Worm (Caenorhabditis elegans) whole organism, dauer: Measurements from ENCODE around the gene T27F7.12.

Experiments
- unc-62 ChIP-seq: sonication (generic microtip); optimal IDR thresholded peaks from 2 replicates; lab custom pipeline; 2017; ENCODE audit warnings: missing biosample characterization, missing genetic modification reagents, missing genetic modification characterization

T27F7.12 gene

DNA sequence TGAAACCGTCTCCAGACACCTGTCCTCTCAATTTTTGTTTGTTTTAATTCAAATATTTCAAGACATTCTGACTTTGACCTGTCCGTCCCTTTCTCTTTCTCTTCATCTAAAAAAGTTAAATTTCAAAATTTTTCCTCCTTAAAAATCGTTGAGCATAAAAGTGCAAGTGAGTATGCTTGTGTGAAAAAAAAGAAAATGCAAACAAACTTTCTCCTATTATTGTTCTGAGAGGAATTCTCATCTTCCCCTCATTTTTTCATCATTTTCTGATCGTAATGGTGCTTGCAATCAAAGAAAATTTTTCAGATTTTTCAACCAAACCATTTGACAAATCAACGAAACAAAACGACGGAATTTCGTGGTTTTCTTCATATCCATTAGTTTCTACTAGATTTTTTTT is 21.0 kb upstream of the T27F7.12 start, which contains the start of gene shc-2:
Gene shc-2, plus strand, starts transcription at position 301 of the 400 bp plus-strand sequence.
- no peak for TF ChIP-seq unc-62 (GFP tag; lab: Kevin White, UChicago)

DNA sequence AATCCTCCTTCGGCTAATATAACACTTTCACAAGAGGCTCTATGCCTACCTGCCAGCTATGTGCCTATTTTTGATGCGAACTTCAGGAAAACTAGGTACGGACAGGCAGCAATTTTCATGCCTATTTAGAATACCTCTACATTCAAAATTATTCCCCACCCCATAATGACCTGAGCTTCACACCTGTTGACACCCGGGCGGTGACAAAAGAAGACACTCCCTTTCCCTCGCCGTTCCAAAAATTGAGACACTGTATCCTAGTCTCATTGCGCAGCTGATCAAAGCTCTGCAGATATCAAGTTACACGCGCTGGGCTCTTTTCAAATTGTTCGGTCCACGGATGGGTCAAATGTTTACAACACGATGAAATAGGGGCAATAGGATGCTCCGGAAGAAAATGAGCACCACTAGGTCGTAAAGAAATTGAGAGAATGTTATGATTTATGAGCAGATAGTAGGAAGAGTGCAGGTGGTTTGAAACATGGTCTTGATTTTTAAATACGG is 15.4 kb upstream of the T27F7.12 start:
- TF ChIP-seq unc-62 (GFP tag; lab: Kevin White, UChicago) = no peak

DNA sequence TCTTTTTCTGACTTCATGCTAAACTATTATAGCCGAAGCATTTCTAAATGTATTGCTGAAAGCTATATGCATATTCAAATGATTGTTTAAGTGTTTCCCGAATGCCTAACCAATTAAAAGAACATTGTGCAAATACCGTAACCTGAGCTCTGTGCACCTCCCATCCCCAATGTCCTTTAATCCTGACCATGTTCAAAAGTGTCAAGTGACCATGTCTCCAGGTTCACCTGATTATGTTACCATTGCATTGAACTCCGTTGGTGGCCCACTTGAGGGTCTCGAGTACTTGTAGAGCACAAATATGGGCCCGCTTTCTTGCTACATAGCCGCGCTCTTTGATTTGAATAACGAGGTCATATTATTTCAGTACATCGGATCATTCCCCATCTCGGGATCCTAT is 14.6 kb upstream of the T27F7.12 start:
- no peak for TF ChIP-seq unc-62 (GFP tag; lab: Kevin White, UChicago)

DNA sequence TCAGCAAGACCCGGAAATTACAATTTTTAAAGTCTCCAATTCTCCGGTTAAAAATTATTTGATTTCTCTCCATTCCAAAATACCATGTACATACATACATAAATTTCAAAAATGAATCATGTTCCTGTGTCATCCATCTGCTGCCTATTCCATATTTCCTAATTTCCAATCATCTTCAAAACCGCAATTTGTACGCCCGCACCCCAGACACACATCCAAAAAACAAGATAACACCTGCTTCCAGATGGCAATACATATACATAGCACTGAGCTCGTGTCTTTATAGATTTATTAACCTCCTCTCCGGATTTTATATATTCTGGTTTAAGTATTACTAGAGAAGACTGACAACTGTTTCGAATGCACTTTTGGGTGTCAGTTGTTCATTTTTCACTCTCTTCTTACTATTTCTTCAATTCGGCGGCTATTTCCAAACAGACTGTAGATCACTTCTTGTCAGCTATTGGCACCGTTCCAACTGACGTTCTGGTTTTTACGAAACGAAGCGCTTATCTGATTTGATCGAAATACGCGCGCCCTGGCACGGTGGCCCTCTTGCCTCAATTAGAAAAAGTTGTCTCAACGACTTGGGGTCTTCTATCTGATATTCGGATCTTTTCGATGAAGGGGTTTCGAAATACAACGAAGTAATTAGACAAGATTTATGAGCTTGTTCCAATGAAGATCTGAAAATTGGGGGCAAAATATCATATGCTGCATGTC is 8.1 kb upstream of the T27F7.12 start:
- no peak for TF ChIP-seq unc-62 (GFP tag; lab: Kevin White, UChicago)

DNA sequence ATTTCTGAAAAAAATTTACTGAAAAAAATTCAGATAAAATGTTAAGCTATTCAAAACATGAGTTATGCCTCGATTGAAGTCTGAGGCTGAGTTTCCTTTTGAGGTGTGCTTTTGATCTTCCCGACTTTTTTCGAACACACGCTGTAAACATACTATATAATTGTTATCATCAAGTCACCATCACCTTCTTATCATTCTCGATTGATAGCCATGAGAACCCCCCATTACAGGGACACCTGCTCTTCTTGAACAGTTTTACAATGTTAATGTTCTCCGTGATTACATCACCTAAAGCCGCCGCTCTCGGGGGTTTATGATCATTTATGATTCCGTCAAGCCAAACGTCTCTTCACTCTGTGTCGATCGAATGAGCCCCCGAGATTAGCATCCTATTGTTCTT is 5.8 kb upstream of the T27F7.12 start:
- no peak for TF ChIP-seq unc-62 (GFP tag; lab: Kevin White, UChicago)

DNA sequence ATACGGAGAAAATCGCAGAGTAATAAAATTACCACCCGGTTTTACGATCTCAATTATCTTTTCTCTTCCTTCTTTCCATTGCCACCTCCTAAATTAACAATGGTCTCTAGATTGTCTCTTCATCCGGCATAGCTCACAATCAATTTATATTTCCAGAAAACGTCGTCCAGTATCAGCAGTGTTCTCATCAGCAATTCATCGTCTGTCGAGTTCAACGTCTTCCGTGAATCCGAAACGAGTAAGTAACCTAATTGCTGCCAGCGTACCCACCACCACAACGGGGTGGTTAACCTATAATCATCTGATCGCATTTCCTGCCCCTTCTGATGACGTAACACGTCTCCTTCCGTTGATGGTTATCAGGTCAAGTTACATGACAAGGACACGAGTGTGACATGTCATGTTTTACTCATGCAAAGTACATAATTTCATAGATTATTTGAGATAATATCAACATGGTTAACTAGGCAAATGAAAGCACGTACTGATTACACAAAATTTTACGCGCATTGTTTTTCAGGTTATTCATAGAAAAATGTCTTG is 3.9 kb upstream of the T27F7.12 start:
- TF ChIP-seq unc-62 (GFP tag; lab: Kevin White, UChicago) = no peak

DNA sequence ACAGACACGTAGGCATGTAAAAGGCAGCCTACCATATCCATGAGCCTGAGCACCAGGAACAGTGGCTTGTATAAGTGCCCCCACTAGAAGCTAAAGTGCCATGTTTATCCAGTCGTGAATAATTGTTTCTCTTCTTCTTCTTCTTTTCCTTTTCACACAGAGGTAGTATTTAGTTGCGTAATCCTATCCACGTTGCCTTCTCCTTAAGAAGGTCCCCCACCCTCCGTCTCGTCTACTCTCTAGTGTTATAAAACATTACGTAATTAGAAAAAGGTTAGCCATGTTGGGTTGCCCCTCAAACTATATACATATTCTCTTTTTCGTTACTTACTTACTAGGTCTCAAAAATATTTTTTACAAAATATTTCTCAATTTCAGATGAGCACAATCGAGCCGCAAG is 3.2 kb upstream of the T27F7.12 start:
- TF ChIP-seq unc-62 (GFP tag; lab: Kevin White, UChicago) = no peak

DNA sequence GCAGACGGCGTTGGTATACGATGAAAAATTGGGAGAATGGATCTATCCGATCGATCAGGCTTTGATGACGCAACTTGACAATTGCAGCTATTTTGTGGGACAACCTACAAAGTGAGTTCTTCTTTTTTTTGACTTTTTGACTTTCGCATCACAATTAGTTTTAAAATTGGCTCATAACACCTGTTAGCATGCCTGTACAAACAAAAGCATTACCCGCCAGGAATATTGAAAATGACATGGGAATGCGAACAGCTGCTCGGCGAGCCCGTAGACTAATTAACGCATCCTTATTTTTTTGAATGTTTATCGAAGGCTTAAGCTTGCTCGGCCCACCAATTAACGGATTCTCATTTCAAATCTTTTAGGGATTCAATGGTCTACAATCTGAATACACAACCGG is 2.6 kb upstream of the T27F7.12 start:
- TF ChIP-seq unc-62 (GFP tag; lab: Kevin White, UChicago) = no peak

DNA sequence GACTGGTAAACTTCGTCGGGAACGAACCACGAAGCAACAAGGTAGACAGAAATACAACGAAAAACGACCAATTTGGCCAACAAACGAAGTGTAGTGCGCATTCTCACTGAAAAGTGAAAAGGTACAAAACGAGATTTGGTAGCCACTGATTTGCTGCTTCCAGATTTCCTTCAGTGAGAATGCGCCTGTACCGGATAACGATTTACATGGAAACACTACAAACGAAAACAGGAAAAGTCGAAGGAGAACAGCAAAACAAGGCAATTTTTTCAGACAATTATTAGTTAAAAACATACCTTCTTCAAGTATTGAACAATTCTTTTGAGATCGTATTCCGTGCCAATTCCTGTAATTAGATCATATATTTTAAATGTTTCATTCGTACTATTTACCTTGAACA is 3.1 kb downstream of the T27F7.12 start, which contains the start of gene pigb-1:
Gene pigb-1, minus strand, starts transcription at position 101 of the 400 bp plus-strand sequence.
- TF ChIP-seq unc-62 (GFP tag; lab: Kevin White, UChicago) = no peak

DNA sequence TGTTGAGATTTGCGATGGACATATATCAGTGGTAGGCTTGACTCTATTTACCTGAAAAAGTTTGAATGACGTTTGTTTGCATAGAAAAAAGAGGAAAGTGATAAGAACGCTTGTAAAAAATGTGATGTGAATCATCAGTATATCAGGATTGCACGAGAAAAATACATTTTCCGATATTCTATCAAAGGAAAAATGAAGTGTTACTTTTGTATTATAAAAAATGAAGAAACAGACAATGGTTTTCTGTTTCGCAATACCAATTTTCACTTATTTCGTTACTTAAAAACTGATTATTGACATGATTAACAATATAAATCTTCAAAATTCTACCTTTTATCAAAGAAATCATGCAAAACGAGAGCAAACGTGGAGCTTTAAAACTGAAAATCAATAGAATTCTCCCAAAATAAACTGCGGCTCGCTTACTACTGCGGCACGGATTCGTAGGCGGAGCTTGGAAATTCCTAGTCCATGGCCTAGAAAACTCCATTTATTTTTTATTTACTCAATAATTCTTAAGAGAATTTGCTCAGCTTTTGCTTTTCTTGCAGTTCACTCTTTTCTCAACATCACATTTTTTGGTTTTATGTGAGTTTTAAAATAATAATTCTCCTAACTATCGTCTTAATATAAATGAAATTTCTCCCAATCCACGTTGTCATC is 3.8 kb downstream of the T27F7.12 start, which contains the start of the genes eif-1 and vps-24:
Gene eif-1, minus strand, starts transcription at position 51 of the 663 bp plus-strand sequence.
Gene vps-24, plus strand, starts transcription at position 469 of the 663 bp plus-strand sequence.
- TF ChIP-seq unc-62 (GFP tag; lab: Kevin White, UChicago) = no peak

DNA sequence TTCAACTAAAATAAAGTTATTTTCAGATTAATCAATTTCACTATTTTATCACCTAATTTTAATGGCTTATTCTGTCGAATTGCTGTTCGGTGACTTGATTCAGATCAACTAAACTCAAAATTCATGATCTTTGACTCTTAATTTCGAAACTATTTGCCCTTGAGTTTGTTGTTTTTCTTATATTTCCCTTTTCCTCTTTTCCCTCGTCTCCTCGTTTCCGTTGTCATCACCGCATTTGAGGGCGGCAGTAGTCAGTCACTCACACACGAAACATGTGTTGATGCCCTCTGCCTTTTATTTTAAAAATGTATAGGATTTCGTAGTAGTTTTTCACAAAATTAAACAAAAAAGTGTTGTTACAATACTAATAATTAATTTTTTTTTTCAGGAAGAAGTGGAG is 5.0 kb downstream of the T27F7.12 start, which contains the start of gene rnh-1.0:
Gene rnh-1.0, plus strand, starts transcription at position 389 of the 400 bp plus-strand sequence.
- TF ChIP-seq unc-62 (GFP tag; lab: Kevin White, UChicago) = no peak

DNA sequence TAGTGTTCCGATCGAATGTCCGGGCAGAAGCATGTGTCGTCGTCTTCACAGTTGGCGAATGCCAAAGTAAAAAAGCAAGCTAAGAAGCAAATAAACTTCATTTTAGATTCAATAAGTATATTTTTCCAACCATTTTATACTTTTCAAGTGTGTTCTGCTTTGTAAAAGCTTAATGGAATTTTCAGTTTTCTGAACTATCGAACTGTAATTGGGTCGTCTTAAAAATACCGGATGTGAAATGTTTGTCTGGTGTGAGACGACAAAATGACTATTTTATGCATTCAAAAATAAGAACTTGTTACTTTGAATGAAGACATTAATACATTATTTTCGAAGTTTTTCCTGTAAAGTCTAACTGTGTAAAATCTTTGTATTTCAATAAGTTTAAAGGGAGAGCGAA is 8.8 kb downstream of the T27F7.12 start, which contains the start of gene F59A6.11:
Gene F59A6.11, minus strand, starts transcription at position 101 of the 400 bp plus-strand sequence.
- TF ChIP-seq unc-62 (GFP tag; lab: Kevin White, UChicago) = no peak

DNA sequence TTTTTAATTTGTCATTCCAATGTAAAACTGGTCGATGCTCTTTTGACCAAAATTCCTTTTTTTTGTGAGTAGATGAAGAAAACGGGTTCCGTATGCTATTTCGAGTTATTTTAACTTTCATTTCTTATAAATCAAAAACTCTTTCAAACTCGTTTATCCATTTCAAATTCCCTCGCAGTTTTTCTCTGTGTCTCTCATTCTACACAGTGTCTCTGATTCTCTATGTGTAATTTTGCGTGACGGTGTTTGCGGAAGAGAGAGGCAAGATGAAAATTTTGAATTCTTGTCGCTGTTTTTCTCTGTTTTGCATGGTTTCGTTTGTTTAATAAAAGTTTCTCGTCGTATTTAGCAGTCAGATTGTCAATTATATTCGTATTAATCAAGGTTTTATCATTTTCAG is 9.2 kb downstream of the T27F7.12 start, which contains the start of gene citk-2:
Gene citk-2, plus strand, starts transcription at position 399 of the 400 bp plus-strand sequence.
- TF ChIP-seq unc-62 (GFP tag; lab: Kevin White, UChicago) = no peak

DNA sequence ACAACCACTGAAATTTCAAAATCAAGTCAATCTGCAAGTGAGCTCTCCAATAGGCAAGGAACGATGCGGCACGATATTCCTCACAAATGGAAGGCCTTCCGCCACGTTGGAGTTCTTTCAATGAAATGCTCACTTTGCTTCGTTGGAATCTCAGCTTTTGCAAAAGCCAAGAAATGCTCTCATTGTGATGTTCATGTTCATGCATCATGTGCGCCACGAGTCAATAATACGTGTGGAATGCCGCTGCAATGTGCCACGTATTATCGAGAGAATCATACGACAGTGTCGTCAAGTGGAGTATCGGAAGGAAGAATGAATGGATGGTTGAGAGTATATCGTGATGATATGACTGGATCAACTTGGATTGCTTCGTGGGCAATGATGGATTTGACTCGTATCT is 12.0 kb downstream of the T27F7.12 start:
- TF ChIP-seq unc-62 (GFP tag; lab: Kevin White, UChicago) = no peak

DNA sequence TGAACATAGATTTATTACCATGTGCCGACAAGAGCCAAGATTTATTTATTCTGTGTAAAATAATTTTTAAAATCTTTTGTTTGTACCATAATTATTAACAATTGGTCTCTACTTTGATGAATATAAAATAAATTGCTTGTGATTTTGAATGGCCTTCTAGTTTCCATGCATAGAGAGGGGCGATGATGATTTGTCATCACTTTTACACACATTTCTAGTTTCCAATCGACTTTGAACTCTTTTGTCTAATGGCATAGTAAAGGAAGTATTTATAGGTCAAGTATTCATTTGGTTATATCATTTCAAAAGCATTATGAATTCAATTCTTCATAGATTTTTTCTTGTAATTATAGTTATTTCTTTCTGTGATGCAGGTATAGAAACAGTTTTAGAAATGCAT is 13.8 kb downstream of the T27F7.12 start, which contains the start of gene F59A6.10:
Gene F59A6.10, plus strand, starts transcription at position 301 of the 400 bp plus-strand sequence.
- no peak for TF ChIP-seq unc-62 (GFP tag; lab: Kevin White, UChicago)

DNA sequence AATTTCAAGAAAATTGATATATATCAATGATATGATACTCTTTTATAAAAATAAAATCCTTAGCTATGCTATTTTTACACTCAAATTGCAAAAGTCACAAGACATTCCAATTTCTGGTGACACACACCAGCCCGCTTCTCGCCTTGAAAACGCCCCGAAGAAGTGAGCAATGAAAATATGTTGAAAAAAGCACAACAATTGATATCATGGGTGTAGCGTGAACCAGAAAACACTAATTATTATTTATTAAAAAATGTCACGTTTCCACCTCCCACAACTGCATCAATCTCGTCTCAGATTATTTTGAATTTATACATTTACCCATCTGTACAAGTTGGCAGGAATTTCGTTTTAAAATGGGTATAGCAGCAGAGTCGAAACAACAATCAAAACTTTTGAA is 14.9 kb downstream of the T27F7.12 start, which contains the start of gene F59A6.4:
Gene F59A6.4, plus strand, starts transcription at position 301 of the 400 bp plus-strand sequence.
- no peak for TF ChIP-seq unc-62 (GFP tag; lab: Kevin White, UChicago)
